Worm (Caenorhabditis elegans) whole organism, L4/young adult: ENCODE measurements around the gene clhm-1.

Experiments
- W03F9.2 ChIP-seq: fragments of 150-350 bp; optimal IDR thresholded peaks from 2 replicates; lab custom pipeline; 2014; ENCODE audit warnings: missing biosample characterization, missing genetic modification characterization
- dao-5 ChIP-seq: sonication (generic microtip); optimal IDR thresholded peaks from 2 replicates; lab custom pipeline; 2016; ENCODE audit warnings: missing genotype, missing genetic modification characterization, moderate library complexity, missing compliant biosample characterization
- him-1 ChIP-seq: sonication (generic microtip); optimal IDR thresholded peaks from 2 replicates; lab custom pipeline; 2016; ENCODE audit warnings: missing genotype, missing genetic modification reagents, missing genetic modification characterization, missing compliant biosample characterization

The clhm-1 gene

ce11 chrII:6844227-6845005 is 26.4 kb downstream of the clhm-1 start:
- TF ChIP-seq W03F9.2 (tag; lab: Kevin White, UChicago) (no peak), him-1 (no peak), dao-5 (tag; lab: Kevin White, UChicago) (no peak)

- TF ChIP-seq W03F9.2 (tag; lab: Kevin White, UChicago), result no peak
- TF ChIP-seq him-1, result no peak
- TF ChIP-seq dao-5 (tag; lab: Kevin White, UChicago), result no peak
These were observed 27.1 kb downstream of the clhm-1 start for ce11 chrII:6843680-6844079.

DNA sequence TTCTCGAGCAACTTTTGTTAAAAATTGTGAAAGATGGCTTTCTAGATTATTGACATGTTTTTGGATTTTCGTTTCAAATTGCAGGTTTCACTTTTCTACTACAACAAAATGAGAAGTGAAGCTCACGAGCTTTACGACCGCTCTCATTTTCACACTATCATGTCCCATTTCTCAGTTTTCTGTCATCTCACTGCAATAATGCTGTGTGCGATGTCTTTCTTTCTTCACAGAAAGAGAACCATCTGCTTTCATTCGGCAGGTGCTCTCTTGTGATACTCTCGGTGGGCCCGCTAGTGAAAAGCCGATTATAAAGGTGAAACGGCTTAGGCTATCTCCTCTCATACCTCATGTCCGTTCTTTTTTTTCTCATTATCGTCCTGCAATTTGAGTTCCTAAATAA is 27.6 kb downstream of the clhm-1 start:
- no peak for TF ChIP-seq him-1
- TF ChIP-seq W03F9.2 (tag; lab: Kevin White, UChicago), result no peak
- no peak for TF ChIP-seq dao-5 (tag; lab: Kevin White, UChicago)

- TF ChIP-seq him-1 (no peak), W03F9.2 (tag; lab: Kevin White, UChicago) (no peak), dao-5 (tag; lab: Kevin White, UChicago) (no peak)
These were observed 28.1 kb downstream of the clhm-1 start for ce11 chrII:6842651-6843118.

ce11 chrII:6842009-6842408 is 28.8 kb downstream of the clhm-1 start:
- TF ChIP-seq dao-5 (tag; lab: Kevin White, UChicago) (no peak), W03F9.2 (tag; lab: Kevin White, UChicago) (no peak), him-1 (no peak)

DNA sequence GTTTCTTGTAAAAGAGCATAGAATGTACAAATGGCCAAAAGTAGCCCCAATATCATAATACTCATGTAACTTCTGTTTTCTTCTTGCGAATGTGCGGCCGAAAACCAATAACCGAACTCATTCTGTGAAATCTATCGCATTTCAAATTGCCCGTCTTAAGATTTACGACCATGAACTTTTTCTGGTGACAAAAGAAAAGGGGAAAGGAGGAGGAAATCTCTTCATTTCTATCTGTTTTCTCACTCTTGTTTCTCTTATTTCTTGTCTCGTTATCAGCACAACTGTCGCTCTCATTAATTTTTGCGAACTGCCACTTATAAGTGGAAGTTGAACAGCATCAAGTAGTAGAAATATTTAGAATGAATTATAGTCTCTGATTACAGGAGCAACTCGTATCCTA is 29.7 kb downstream of the clhm-1 start:
- no peak for TF ChIP-seq dao-5 (tag; lab: Kevin White, UChicago)
- no peak for TF ChIP-seq him-1
- no peak for TF ChIP-seq W03F9.2 (tag; lab: Kevin White, UChicago)

- TF ChIP-seq him-1 (no peak), W03F9.2 (tag; lab: Kevin White, UChicago) (no peak), dao-5 (tag; lab: Kevin White, UChicago) (no peak)
These were observed 30.1 kb downstream of the clhm-1 start for ce11 chrII:6840663-6841062.

DNA sequence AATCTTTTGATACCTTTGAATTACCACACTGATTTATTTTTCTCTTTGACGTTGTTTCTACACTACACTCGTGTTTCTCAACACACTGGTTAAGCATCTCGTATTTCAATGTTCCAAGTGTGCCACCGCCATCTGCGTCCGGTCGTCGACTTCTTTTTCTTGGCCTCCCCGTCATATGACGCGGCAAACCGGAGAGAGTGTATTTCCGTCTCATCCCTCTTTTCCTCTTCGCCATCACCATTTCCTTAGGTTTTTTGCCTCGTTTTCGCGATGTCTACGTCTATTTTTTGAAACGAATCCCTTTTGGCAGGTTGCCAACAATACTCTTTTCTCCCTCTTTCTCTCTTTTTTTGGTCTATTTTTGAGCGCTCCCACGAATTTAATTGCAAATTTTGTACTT is 31.8 kb downstream of the clhm-1 start:
- TF ChIP-seq W03F9.2 (tag; lab: Kevin White, UChicago) (no peak), dao-5 (tag; lab: Kevin White, UChicago) (no peak), him-1 (no peak)

DNA sequence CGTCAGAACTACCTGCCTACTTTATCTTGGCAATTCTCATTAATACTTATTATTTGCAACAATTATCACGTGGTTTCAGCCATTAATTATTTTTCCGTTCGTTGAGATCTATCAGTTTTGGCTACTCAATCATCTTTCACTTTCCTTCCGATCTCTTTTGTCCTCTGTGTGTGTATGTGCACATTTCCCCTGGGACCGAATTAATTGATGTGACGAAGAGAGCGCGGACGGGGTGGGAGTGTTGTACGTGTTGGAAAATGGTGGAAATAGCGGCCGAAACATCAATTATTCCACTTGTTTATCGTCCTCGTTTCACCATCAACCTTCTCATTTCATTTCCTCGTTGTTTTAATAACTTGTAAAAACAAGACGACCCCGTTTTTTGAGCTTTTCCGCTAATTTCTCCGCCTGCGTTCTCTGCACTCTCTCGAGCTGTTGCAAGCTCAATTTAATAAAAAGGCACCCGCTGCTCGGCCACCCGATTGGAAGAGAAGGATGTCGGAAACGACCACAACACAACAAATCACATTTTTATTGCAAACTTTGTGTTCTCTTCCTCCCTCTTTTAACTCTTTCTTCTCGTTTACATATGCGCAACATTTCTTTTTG is 32.4 kb downstream of the clhm-1 start:
- no peak for TF ChIP-seq dao-5 (tag; lab: Kevin White, UChicago)
- peak; percentile 33 for TF ChIP-seq him-1

DNA sequence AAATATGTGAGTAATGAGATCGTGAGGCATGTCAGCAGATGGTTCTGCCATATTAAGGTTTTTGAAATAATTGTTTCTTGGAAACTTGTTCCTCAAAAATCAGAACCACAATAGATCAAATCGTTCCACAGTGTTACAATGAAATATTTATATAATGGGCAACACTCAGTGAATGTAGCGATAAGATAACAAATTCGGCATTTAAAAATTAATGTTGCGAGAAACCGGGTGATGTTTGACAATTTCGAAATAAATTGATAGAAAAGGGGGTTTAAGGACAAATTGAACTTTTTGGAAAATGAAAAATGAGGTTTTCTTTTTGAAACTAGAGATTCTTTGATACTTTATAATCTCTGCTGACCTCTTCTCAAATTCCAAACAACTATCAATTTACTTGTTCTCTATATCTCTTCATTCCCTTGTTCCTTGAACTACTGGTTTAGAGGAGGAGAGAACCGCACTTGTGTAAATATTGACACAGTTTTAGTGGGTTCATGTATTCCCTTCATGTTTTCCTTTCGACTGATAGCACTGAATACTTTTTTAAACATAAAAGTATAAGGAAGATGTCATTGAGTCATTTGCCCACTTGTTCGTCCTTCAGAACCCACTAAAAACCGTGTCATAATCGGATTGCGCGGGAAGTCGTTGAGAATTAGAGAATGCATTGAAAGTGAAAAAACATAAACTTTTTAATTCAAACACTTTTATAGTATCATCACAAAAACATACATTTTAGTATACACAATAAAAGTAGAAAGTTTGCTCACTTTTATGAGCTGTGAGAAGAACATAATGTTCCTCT is 33.8 kb downstream of the clhm-1 start:
- TF ChIP-seq him-1, result no peak

DNA sequence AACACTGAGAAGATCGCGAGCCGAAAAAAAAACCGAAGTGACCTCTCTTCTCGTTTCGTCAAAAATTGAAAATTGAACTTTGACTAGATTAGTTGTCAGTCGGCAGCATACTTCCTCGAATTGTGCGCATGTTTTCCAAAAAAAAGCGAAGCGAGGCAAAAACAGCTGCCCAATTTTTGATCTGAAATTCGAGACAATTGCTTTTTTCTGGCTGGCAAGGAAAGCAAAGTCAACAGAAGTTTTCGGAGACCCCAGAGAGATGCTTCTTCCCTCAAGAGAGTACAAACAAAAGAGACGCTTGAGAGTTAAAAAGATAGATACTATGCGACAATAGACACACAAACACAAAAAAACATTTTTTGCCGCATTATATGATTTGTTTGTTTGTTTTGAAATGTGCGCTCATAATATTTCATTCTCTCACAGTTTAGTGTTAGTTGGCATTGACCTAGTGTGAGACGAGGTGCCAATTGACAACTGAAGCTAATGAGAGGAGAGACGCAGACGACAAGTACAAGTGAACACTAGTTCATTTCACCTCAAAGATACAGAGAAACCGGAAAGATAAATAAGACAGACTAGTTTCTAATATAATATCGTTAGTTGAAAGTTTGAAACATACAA is 34.7 kb downstream of the clhm-1 start:
- TF ChIP-seq him-1 (no peak), W03F9.2 (tag; lab: Kevin White, UChicago) (no peak)

DNA sequence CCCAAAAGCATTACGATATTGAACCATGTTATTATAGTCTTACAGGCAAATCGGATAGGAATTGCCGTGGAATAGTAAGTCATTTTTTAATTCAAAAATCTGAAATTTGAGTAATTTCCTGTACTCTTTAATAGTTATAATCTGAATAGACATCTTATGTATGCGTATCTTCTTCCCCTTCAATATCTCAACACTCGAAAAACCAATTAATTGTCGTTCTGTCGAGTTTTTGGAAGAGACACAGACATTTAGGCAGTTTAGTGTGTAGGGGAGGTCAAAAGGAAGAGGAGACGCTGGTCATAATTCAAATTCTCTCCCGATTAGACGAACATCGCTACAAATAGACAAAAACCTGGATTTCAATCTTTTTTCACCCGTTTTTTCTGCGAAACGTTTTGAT is 35.3 kb downstream of the clhm-1 start:
- TF ChIP-seq him-1 (no peak), dao-5 (tag; lab: Kevin White, UChicago) (no peak), W03F9.2 (tag; lab: Kevin White, UChicago) (no peak)

ce11 chrII:6834582-6835058 is 36.2 kb downstream of the clhm-1 start, which contains the start of gene egl-27:
Gene egl-27, plus strand, starts transcription at chrII:6835008.
- TF ChIP-seq W03F9.2 (tag; lab: Kevin White, UChicago) (no peak), dao-5 (tag; lab: Kevin White, UChicago) (no peak), him-1 (peak; percentile 12)
